Fruit fly (Drosophila melanogaster): Measurements from ENCODE around the gene Cyp313a1.

The Cyp313a1 gene

DNA sequence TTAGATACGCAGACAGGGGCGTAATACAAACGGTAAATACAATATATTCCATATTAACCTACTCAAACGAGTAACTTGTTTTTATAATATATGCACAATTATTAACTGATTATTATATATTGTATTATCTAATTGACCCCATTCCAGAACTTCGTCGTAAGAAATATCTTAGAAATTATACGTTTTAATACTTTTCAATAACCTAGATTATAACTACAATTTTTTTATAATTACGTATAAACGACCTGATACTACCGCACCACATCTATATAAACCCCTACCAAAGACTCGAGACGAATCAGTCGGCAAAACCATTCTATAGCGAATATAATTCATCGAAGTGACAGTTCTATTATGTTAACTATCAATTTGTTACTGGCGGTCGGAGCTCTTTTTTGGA lies at the start of gene Cyp313a1:
Cyp313a1 (plus strand) TSS at position 301 of the 400 bp plus-strand sequence.
- TF ChIP-seq CTCF (optimal IDR thresholded peaks at IDR 0.05) (no peak), CG8478 (optimal IDR thresholded peaks at IDR 0.05) (no peak)

DNA sequence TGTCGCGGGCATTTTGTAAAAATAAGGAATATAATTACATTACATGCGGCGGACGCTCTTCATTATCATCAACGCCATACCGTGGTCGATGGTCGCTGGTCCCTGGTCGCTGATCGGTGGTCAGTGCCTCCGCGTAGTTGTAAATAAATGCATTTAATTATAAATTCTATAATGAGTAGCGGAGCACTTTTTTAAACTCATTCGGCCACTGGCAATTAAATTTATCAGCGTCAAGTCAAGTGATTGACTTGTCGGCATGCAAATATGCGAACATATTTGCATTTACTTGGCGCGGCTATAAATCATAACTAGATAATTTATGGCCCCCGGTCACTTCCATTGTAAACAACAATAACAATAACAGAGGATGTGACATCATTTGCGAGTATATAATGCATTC lies 49.4 kb upstream of the Cyp313a1 start:
- TF ChIP-seq CTCF (optimal IDR thresholded peaks at IDR 0.05) = no peak
- TF ChIP-seq CG8478 (optimal IDR thresholded peaks at IDR 0.05) = no peak

DNA sequence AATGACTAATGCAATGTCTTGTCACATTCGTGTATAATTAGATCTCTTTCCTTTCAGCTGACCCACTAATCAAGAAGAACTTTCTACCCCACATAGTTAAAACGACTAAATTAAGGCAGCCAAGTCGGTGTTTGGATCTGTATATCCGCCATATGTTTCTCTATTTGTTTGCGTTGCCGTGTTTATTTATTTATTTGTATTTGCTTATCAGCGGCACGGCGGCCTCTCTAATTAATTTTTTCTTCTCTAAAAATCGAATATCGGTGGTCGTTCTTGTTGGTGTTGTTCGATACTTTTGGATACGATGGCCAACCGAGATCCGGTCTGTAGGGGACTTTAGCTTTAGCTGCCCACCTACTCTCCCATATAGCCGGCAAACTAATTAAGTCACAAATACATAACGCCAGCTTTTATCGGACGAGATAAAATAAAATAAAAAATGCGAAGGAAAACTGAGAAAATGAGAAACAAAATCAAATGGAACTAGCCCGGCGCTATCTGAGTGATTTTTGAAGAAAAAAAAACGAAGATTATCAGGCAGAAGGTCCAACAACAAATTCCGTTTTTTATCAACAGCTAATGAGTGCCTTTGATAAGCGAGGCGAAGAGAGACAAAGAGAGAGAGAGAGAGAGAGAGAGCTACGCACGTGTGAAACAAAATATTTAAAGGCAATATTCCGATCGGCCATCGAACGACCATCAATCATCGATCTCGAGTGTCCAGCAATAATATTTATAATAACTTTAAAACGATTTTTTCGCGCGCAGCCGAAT lies 48.1 kb upstream of the Cyp313a1 start:
- TF ChIP-seq CTCF (optimal IDR thresholded peaks at IDR 0.05) (no peak), CG8478 (optimal IDR thresholded peaks at IDR 0.05) (no peak)

- TF ChIP-seq CG8478 (optimal IDR thresholded peaks at IDR 0.05) = no peak
- TF ChIP-seq CTCF (optimal IDR thresholded peaks at IDR 0.05) = no peak
These were observed 47.3 kb upstream of the Cyp313a1 start for dm6 chr3R:14473574-14473973.

dm6 chr3R:14474073-14474722 lies 46.7 kb upstream of the Cyp313a1 start:
- no peak for TF ChIP-seq CTCF (optimal IDR thresholded peaks at IDR 0.05)
- no peak for TF ChIP-seq CG8478 (optimal IDR thresholded peaks at IDR 0.05)

DNA sequence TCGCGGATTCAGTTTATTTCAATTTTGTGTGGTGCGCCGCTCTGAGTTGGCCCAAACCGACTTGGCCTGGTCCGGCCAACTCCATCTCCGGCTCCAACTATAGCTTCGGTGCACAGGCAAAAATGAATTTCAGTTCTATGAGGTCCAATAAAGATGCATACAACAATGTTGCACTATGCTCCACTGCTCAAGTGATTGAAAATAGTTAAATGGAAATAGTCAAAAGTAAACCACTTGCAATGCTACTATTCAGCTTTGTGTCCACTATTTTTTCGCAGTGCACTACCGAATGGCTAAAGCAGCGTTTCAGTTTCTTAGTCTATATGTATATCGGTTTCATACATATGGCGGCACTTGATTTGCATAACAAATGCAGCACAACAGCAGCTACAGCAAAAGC lies 44.6 kb upstream of the Cyp313a1 start:
- TF ChIP-seq CTCF (optimal IDR thresholded peaks at IDR 0.05) = no peak
- no peak for TF ChIP-seq CG8478 (optimal IDR thresholded peaks at IDR 0.05)

- TF ChIP-seq CTCF (optimal IDR thresholded peaks at IDR 0.05) (no peak), CG8478 (optimal IDR thresholded peaks at IDR 0.05) (no peak)
These were observed 43.6 kb upstream of the Cyp313a1 start for dm6 chr3R:14477085-14477762.

- TF ChIP-seq CTCF (optimal IDR thresholded peaks at IDR 0.05) = no peak
- no peak for TF ChIP-seq CG8478 (optimal IDR thresholded peaks at IDR 0.05)
These were observed 42.9 kb upstream of the Cyp313a1 start for dm6 chr3R:14477877-14478437.

dm6 chr3R:14478438-14479033 lies 42.3 kb upstream of the Cyp313a1 start:
- TF ChIP-seq CG8478 (optimal IDR thresholded peaks at IDR 0.05) (no peak), CTCF (optimal IDR thresholded peaks at IDR 0.05) (no peak)

- TF ChIP-seq CTCF (optimal IDR thresholded peaks at IDR 0.05) (no peak), CG8478 (optimal IDR thresholded peaks at IDR 0.05) (no peak)
These were observed 41.1 kb upstream of the Cyp313a1 start for dm6 chr3R:14479623-14480194.

dm6 chr3R:14481569-14481968 lies 39.3 kb upstream of the Cyp313a1 start, which contains the start of gene cv-c:
Gene cv-c (minus strand): TSS chr3R:14481713.
- TF ChIP-seq CTCF (optimal IDR thresholded peaks at IDR 0.05) (no peak), CG8478 (optimal IDR thresholded peaks at IDR 0.05) (no peak)

dm6 chr3R:14481977-14482376 lies 38.9 kb upstream of the Cyp313a1 start:
- TF ChIP-seq CTCF (optimal IDR thresholded peaks at IDR 0.05) (no peak), CG8478 (optimal IDR thresholded peaks at IDR 0.05) (no peak)

DNA sequence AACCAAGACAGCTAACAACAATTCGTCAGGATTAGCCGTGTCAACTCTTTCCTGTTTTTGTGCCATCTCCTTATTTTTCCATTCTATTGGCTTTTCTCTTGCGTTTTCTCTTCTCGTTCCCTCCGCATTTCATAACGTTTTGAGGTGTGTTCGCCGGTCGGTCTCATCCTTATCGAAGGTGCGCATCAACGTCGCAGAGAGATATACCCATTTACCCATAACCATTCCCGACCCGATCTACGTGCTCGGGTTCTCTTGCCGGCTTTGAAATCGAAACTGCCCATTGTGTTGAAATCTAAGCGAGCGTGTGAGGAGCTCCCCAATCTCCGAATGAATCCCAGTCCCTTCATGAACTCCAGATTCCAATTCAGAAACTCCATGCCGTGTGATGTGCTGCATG lies 37.9 kb upstream of the Cyp313a1 start:
- TF ChIP-seq CTCF (optimal IDR thresholded peaks at IDR 0.05) = no peak

- TF ChIP-seq CG8478 (optimal IDR thresholded peaks at IDR 0.05) (no peak), CTCF (optimal IDR thresholded peaks at IDR 0.05) (no peak)
These were observed 36.1 kb upstream of the Cyp313a1 start for dm6 chr3R:14484533-14485267.

Data from S2 (cell line).